Fruit fly (Drosophila melanogaster): Measurements from ENCODE around the gene Idi.

DNA sequence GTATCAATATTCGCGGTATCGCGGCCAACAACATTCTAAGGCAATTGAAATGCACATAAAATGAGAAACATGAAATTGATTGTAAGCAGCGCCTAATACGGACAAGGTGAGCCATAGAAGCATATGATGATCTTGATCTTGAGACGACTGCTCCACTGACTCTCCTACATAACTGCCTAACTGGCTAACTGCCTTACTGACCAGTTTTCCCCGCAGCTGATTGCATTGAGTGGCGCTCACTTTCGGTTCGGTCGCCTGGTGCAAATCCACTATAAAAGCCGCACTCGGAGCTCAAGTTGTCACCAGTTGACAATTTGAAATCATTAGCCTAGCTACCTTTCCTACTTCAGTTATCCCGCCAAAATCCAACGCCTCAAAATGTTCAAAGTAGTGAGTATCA lies 13.0 kb downstream of the Idi start, which contains the start of gene CG17298:
- TF ChIP-seq CG4496 (GFP tag; IDR thresholded peaks at IDR 0.05) = no peak
- no peak for TF ChIP-seq CG8301 (tag; optimal IDR thresholded peaks at IDR 0.05)
- TF ChIP-seq Ets98B (GFP tag; IDR thresholded peaks at IDR 0.05) = no peak
- no peak for TF ChIP-seq CG32121 (GFP tag; IDR thresholded peaks at IDR 0.05)
